Worm (Caenorhabditis elegans) whole organism, L1 larva: Measurements from ENCODE around the gene Y51H7C.8.
A peak's percentile ranks its signal among the peaks of the same experiment; 100 is the strongest.

Experiments used
- F16B12.6 ChIP-seq: fragments of 150-350 bp; optimal IDR thresholded peaks from 2 replicates; lab custom pipeline; 2014; ENCODE audit warnings: missing biosample characterization, missing genetic modification characterization
- aha-1 ChIP-seq: fragments of 150-350 bp; optimal IDR thresholded peaks from 2 replicates; lab custom pipeline; 2014; ENCODE audit warnings: missing biosample characterization, missing genetic modification characterization
- alr-1 ChIP-seq: fragments of 200-800 bp; sonication (Bioruptor generic); optimal IDR thresholded peaks from 2 replicates; lab custom pipeline; 2018; ENCODE audit warnings: borderline replicate concordance, mild to moderate bottlenecking, missing genetic modification characterization, missing compliant biosample characterization
- blmp-1 ChIP-seq: fragments of 150-350 bp; optimal IDR thresholded peaks from 2 replicates; lab custom pipeline; 2014; ENCODE audit warnings: missing biosample characterization, missing genetic modification characterization
- ceh-63 ChIP-seq: fragments of 200-800 bp; sonication (Bioruptor generic); optimal IDR thresholded peaks from 2 replicates; lab custom pipeline; 2018; ENCODE audit warnings: mild to moderate bottlenecking, missing genetic modification characterization, missing compliant biosample characterization
- ceh-90 ChIP-seq: sonication (generic microtip); optimal IDR thresholded peaks from 2 replicates; lab custom pipeline; 2016; ENCODE audit warnings: missing genetic modification characterization, missing compliant biosample characterization
- efl-1 ChIP-seq, 4 experiments: fragments of 150-350 bp; optimal IDR thresholded peaks in 3 of 4; peaks in 1 of 4; 1 replicate in 1 of 4; 2 replicates in 3 of 4; lab custom pipeline; 2014; ENCODE audit warnings: missing biosample characterization in 2 of 4, missing genetic modification characterization in 2 of 4, missing genetic modification reagents in 2 of 4
- efl-3 ChIP-seq: fragments of 200-800 bp; sonication (Bioruptor generic); optimal IDR thresholded peaks from 2 replicates; lab custom pipeline; 2018; ENCODE audit warnings: mild to moderate bottlenecking, missing genetic modification characterization, missing compliant biosample characterization
- egl-27 ChIP-seq, 2 experiments: fragments of 150-350 bp in 1 of 2; sonication (generic microtip); optimal IDR thresholded peaks; 3 replicates each; lab custom pipeline; 2017 to 2018; ENCODE audit warnings: missing biosample characterization in 2 of 2, missing genetic modification characterization in 2 of 2, missing genetic modification reagents in 2 of 2
- elt-3 ChIP-seq, 6 experiments: fragments of 150-350 bp in 1 of 6; sonication (generic microtip); optimal IDR thresholded peaks; 2 replicates each; lab custom pipeline; 2017 to 2018; ENCODE audit warnings: missing biosample characterization in 6 of 6, missing genetic modification characterization in 6 of 6, inconsistent platforms in 1 of 6
- ets-5 ChIP-seq: fragments of 200-800 bp; sonication (Bioruptor generic); IDR thresholded peaks from 2 replicates; pipeline ENCODE4 v1.3.6; 2022; ENCODE audit warnings: missing genetic modification characterization, missing compliant biosample characterization
- fkh-10 ChIP-seq: sonication (generic microtip); optimal IDR thresholded peaks from 2 replicates; lab custom pipeline; 2017; ENCODE audit warnings: missing biosample characterization, missing genetic modification reagents, missing genetic modification characterization
- grh-1 ChIP-seq: fragments of 200-800 bp; sonication (Bioruptor generic); IDR thresholded peaks from 2 replicates; pipeline ENCODE4 v1.3.6; 2022; ENCODE audit warnings: missing genetic modification reagents, missing genetic modification characterization, missing compliant biosample characterization
- hlh-17 ChIP-seq: fragments of 200-800 bp; sonication (Bioruptor generic); optimal IDR thresholded peaks from 2 replicates; lab custom pipeline; 2018; ENCODE audit warnings: missing genetic modification characterization, mild to moderate bottlenecking, missing compliant biosample characterization, moderate library complexity, borderline replicate concordance
- hpl-2 ChIP-seq: fragments of 150-350 bp; optimal IDR thresholded peaks from 2 replicates; lab custom pipeline; 2014; ENCODE audit warnings: missing biosample characterization, missing genetic modification reagents, missing genetic modification characterization
- lin-13 ChIP-seq: fragments of 150-350 bp; optimal IDR thresholded peaks from 2 replicates; lab custom pipeline; 2014; ENCODE audit warnings: missing biosample characterization, missing genetic modification reagents, missing genetic modification characterization
- lin-15B ChIP-seq: fragments of 150-350 bp; sonication (generic microtip); optimal IDR thresholded peaks from 3 replicates; lab custom pipeline; 2014; ENCODE audit warnings: missing biosample characterization, missing genetic modification characterization
- lir-3 ChIP-seq: sonication (generic microtip); optimal IDR thresholded peaks from 2 replicates; lab custom pipeline; 2016; ENCODE audit warnings: mild to moderate bottlenecking, missing genetic modification characterization, moderate library complexity, missing compliant biosample characterization; ENCODE audit not compliant: poor library complexity
- mef-2 ChIP-seq: fragments of 150-350 bp; optimal IDR thresholded peaks from 2 replicates; lab custom pipeline; 2014; ENCODE audit warnings: missing biosample characterization, missing genetic modification characterization
- nhr-28 ChIP-seq: fragments of 150-350 bp; optimal IDR thresholded peaks from 2 replicates; lab custom pipeline; 2014; ENCODE audit warnings: missing biosample characterization, missing genetic modification characterization
- nhr-47 ChIP-seq: sonication (generic microtip); optimal IDR thresholded peaks from 2 replicates; lab custom pipeline; 2016; ENCODE audit warnings: mild to moderate bottlenecking, missing genetic modification characterization, moderate library complexity, missing compliant biosample characterization
- nhr-71 ChIP-seq: sonication (generic microtip); optimal IDR thresholded peaks from 2 replicates; lab custom pipeline; 2016; ENCODE audit warnings: mild to moderate bottlenecking, missing genetic modification characterization, moderate library complexity, missing compliant biosample characterization
- nhr-90 ChIP-seq: sonication (generic microtip); optimal IDR thresholded peaks from 2 replicates; lab custom pipeline; 2016; ENCODE audit warnings: mild to moderate bottlenecking, missing genetic modification characterization, missing compliant biosample characterization; ENCODE audit not compliant: poor library complexity
- pax-3 ChIP-seq: fragments of 200-800 bp; sonication (Bioruptor generic); optimal IDR thresholded peaks from 2 replicates; lab custom pipeline; 2018; ENCODE audit warnings: mild to moderate bottlenecking, missing genetic modification characterization, moderate library complexity, missing compliant biosample characterization
- pqm-1 ChIP-seq: sonication (generic microtip); optimal IDR thresholded peaks from 3 replicates; lab custom pipeline; 2017; ENCODE audit warnings: missing biosample characterization, missing genetic modification characterization
- rnt-1 ChIP-seq: sonication (generic microtip); optimal IDR thresholded peaks from 2 replicates; lab custom pipeline; 2016; ENCODE audit warnings: mild to moderate bottlenecking, missing genetic modification characterization, moderate library complexity, missing compliant biosample characterization
- skn-1 ChIP-seq: fragments of 150-350 bp; optimal IDR thresholded peaks from 2 replicates; lab custom pipeline; 2014; ENCODE audit warnings: missing biosample characterization, missing genetic modification characterization
- snpc-4 ChIP-seq: fragments of 150-350 bp; optimal IDR thresholded peaks from 2 replicates; lab custom pipeline; 2014; ENCODE audit warnings: missing biosample characterization, missing genetic modification characterization
- snu-23 ChIP-seq: sonication (generic microtip); optimal IDR thresholded peaks from 2 replicates; lab custom pipeline; 2016; ENCODE audit warnings: missing genetic modification characterization, missing compliant biosample characterization
- sptf-1 ChIP-seq: fragments of 150-350 bp; optimal IDR thresholded peaks from 2 replicates; lab custom pipeline; 2014; ENCODE audit warnings: missing biosample characterization, missing genetic modification characterization
- tbx-2 ChIP-seq: sonication (generic microtip); optimal IDR thresholded peaks from 2 replicates; lab custom pipeline; 2016; ENCODE audit warnings: missing genetic modification characterization, missing compliant biosample characterization
- unc-98 ChIP-seq: fragments of 200-800 bp; sonication (Bioruptor generic); IDR thresholded peaks from 2 replicates; pipeline ENCODE4 v1.3.6; 2022; ENCODE audit warnings: missing genetic modification characterization, missing compliant biosample characterization
- vab-15 ChIP-seq: sonication (generic microtip); optimal IDR thresholded peaks from 2 replicates; lab custom pipeline; 2017; ENCODE audit warnings: missing genotype, mild to moderate bottlenecking, missing genetic modification characterization, missing compliant biosample characterization
- xbp-1 ChIP-seq: sonication (generic microtip); optimal IDR thresholded peaks from 2 replicates; lab custom pipeline; 2016; ENCODE audit warnings: missing genetic modification characterization, missing compliant biosample characterization

The Y51H7C.8 gene

DNA sequence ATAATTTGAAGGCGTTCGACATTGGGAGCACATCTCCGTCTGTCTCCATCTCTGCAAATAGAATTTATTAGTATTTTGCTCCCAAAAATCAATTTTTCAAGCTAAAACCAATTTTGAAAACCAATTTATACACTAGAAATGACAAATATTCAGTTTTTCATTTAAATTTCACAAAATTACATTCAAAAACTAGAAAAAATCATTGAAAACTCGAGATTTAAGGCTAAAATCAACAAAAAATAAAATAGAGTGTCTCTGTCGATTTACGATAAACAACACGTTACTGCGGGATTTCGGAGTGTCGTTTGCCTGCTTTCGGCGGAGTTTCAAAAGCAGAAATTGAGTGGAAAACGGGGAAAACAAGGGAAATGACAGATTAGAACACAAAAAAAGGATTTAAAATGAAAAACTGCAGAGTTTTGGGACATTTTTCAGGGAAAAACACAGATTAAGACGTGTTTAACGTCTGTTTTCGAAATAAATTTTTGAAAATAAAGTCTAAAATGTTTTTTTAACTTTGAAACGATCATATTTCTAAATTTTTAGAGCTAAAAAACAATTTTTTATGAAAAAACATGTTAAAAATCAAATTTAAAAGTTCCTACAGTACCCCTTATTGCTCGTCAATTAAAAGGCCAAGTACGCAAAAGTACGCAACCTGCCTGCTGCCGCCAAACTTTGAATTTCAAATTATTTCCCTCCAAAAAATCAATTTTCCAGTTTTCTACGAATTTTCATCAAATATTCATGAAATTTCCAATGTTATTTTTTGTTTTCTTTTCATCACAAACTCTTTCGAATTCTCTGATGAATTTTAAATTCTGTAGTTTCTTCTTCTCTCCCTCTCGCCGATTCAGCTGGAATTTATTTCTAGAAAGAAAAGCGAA lies 36.1 kb downstream of the Y51H7C.8 start, which contains the start of gene nol-6 (continued):
- no peak for TF ChIP-seq vab-15 (tag; lab: Kevin White, UChicago)
- TF ChIP-seq F16B12.6 (tag; lab: Kevin White, UChicago) = peak; percentile 46
- TF ChIP-seq grh-1 (GFP tag; lab: Robert Waterston, UW) = no peak
- no peak for TF ChIP-seq aha-1 (tag; lab: Kevin White, UChicago)

- no peak for TF ChIP-seq ceh-63 (GFP tag; lab: Kevin White, UChicago)
- no peak for TF ChIP-seq alr-1 (tag; lab: Kevin White, UChicago)
- no peak for TF ChIP-seq lin-15B
- TF ChIP-seq pax-3 (tag; lab: Kevin White, UChicago) = no peak
- no peak for TF ChIP-seq hlh-17
- no peak for TF ChIP-seq lir-3 (tag; lab: Kevin White, UChicago)
- TF ChIP-seq efl-1 (optimal IDR thresholded peaks at IDR 0.05; lab: Kevin White, UChicago) = no peak
- TF ChIP-seq efl-1 (GFP tag; optimal IDR thresholded peaks at IDR 0.05 in 1 of 2; lab: Kevin White, UChicago) = no peak
- no peak for TF ChIP-seq tbx-2 (tag; lab: Kevin White, UChicago)
- no peak for TF ChIP-seq mef-2
- TF ChIP-seq ceh-90 = no peak
- TF ChIP-seq skn-1 (tag; lab: Kevin White, UChicago) = no peak
- no peak for TF ChIP-seq efl-3 (GFP tag; lab: Kevin White, UChicago)
- no peak for TF ChIP-seq nhr-28
- TF ChIP-seq sptf-1 (tag; lab: Kevin White, UChicago) = no peak
- TF ChIP-seq lin-13 (GFP tag; lab: Kevin White, UChicago) = no peak
- TF ChIP-seq blmp-1 = no peak
- no peak for TF ChIP-seq elt-3 (tag; optimal IDR thresholded peaks at IDR 0.05; lab: Kevin White, UChicago)
- TF ChIP-seq unc-98 (GFP tag; lab: Robert Waterston, UW) = no peak
- TF ChIP-seq nhr-47 = no peak
- TF ChIP-seq fkh-10 (GFP tag; lab: Kevin White, UChicago) = no peak
Observed at ce11 chrII:1438336-1438589, 36.7 kb downstream of the Y51H7C.8 start, which contains the start of gene Y51H7C.3. TSS of gene Y51H7C.3 (plus strand) at chrII:1438490.

- no peak for TF ChIP-seq ets-5
- no peak for TF ChIP-seq efl-1 (optimal IDR thresholded peaks at IDR 0.05; lab: Kevin White, UChicago)
- peak in 1 of 2 experiments; percentile 41 for TF ChIP-seq efl-1 (GFP tag; optimal IDR thresholded peaks at IDR 0.05 in 1 of 2; lab: Kevin White, UChicago)
- no peak for TF ChIP-seq lir-3 (tag; lab: Kevin White, UChicago)
- TF ChIP-seq hpl-2 (GFP tag; lab: Kevin White, UChicago) = no peak
- TF ChIP-seq nhr-90 = no peak
Observed at ce11 chrII:1441479-1441878, 39.9 kb downstream of the Y51H7C.8 start.

ce11 chrII:1444911-1445310 lies 43.3 kb downstream of the Y51H7C.8 start, which contains the start of gene scl-17:
TSS of gene scl-17 (plus strand) at chrII:1445211.
- TF ChIP-seq snu-23 (GFP tag; lab: Kevin White, UChicago) (no peak), hlh-17 (no peak), lir-3 (tag; lab: Kevin White, UChicago) (no peak), egl-27 (tag; optimal IDR thresholded peaks at IDR 0.05; lab: Kevin White, UChicago) (no peak), xbp-1 (tag; lab: Kevin White, UChicago) (no peak), pqm-1 (tag; lab: Kevin White, UChicago) (no peak), rnt-1 (tag; lab: Kevin White, UChicago) (no peak), snpc-4 (tag; lab: Kevin White, UChicago) (no peak), nhr-71 (tag; lab: Kevin White, UChicago) (no peak)
